Fruit fly (Drosophila melanogaster) whole organism, adult: Measurements from ENCODE around the gene gdrd.

Experiments
- CG11617 ChIP-seq: fragments of 200-800 bp; sonication (Bioruptor generic); optimal IDR thresholded peaks from 2 replicates; lab custom pipeline; 2017; ENCODE audit warnings: mild to moderate bottlenecking, missing biosample characterization, missing genetic modification reagents, missing genetic modification characterization
- CG1620 ChIP-seq: fragments of 200-800 bp; sonication (Bioruptor generic); optimal IDR thresholded peaks from 2 replicates; lab custom pipeline; 2016; ENCODE audit warnings: missing biosample characterization, missing genetic modification characterization
- CG33017 ChIP-seq: fragments of 200-800 bp; sonication (Bioruptor generic); optimal IDR thresholded peaks from 2 replicates; lab custom pipeline; 2018; ENCODE audit warnings: missing biosample characterization, mild to moderate bottlenecking, missing genetic modification characterization, moderate library complexity
- CG5204 ChIP-seq: fragments of 200-800 bp; sonication (Bioruptor generic); optimal IDR thresholded peaks from 2 replicates; lab custom pipeline; 2016; ENCODE audit warnings: missing biosample characterization, missing genetic modification characterization
- CG7101 ChIP-seq: fragments of 200-800 bp; sonication (Bioruptor generic); optimal IDR thresholded peaks from 2 replicates; lab custom pipeline; 2018; ENCODE audit warnings: missing biosample characterization, mild to moderate bottlenecking, missing genetic modification characterization, moderate library complexity
- Clk ChIP-seq: fragments of 200-800 bp; sonication (Bioruptor generic); optimal IDR thresholded peaks from 2 replicates; lab custom pipeline; 2017; ENCODE audit warnings: missing biosample characterization, missing genetic modification characterization
- Hr96 ChIP-seq: fragments of 200-800 bp; sonication (Bioruptor generic); optimal IDR thresholded peaks from 2 replicates; lab custom pipeline; 2016; ENCODE audit warnings: missing biosample characterization, missing genetic modification characterization
- Mnt ChIP-seq: fragments of 200-800 bp; sonication (Bioruptor generic); optimal IDR thresholded peaks from 2 replicates; lab custom pipeline; 2016; ENCODE audit warnings: missing biosample characterization, mild to moderate bottlenecking, missing genetic modification characterization
- bab1 ChIP-seq: fragments of 200-800 bp; sonication (Bioruptor generic); optimal IDR thresholded peaks from 3 replicates; lab custom pipeline; 2019; ENCODE audit warnings: missing biosample characterization, mild to moderate bottlenecking, missing genetic modification characterization, moderate library complexity
- cnc ChIP-seq, 2 experiments: fragments of >200 bp; optimal IDR thresholded peaks; 2 replicates each; lab custom pipeline; 2017
- kay ChIP-seq: fragments of 200-800 bp; sonication (Bioruptor generic); peaks from one replicate; lab custom pipeline; 2016; ENCODE audit warnings: missing biosample characterization, missing genetic modification characterization, borderline replicate concordance
- pad ChIP-seq: fragments of 200-800 bp; sonication (Bioruptor generic); optimal IDR thresholded peaks from 3 replicates; lab custom pipeline; 2017; ENCODE audit warnings: missing biosample characterization, missing genetic modification characterization, mild to moderate bottlenecking, moderate library complexity, missing genetic modification reagents
- toe ChIP-seq: fragments of 200-800 bp; sonication (Bioruptor generic); optimal IDR thresholded peaks from 2 replicates; lab custom pipeline; 2016; ENCODE audit warnings: missing biosample characterization, missing genetic modification characterization

dm6 chr3L:14684468-14684867, 6.7 kb upstream of the gdrd start, which contains the start of gene Dnaaf6:
- TF ChIP-seq cnc (optimal IDR thresholded peaks at IDR 0.05; lab: Kevin White, UChicago) (no peak), CG7101 (tag; lab: Kevin White, UChicago) (no peak), pad (GFP tag; lab: Kevin White, UChicago) (no peak), CG1620 (GFP tag; lab: Kevin White, UChicago) (no peak), Hr96 (GFP tag; lab: Kevin White, UChicago) (no peak), kay (GFP tag; lab: Kevin White, UChicago) (no peak), bab1 (GFP tag; lab: Kevin White, UChicago) (no peak), Mnt (no peak), toe (GFP tag; lab: Kevin White, UChicago) (no peak), CG11617 (GFP tag; lab: Kevin White, UChicago) (no peak), Clk (GFP tag; lab: Kevin White, UChicago) (no peak), CG33017 (tag; lab: Kevin White, UChicago) (no peak), CG5204 (no peak)
